Worm (Caenorhabditis elegans) whole organism, L3 larva: ENCODE results near the gene F17A2.13.
"Not testable (repeated sequence)": the region's sequence is repeated elsewhere in the genome, so short reads cannot be mapped to it uniquely, and the experiment has no call there.

Experiments used
- R02D3.7 ChIP-seq: fragments of 150-350 bp; optimal IDR thresholded peaks from 2 replicates; lab custom pipeline; 2014; ENCODE audit warnings: missing biosample characterization, missing genetic modification characterization
- ZK546.5 ChIP-seq: sonication (generic microtip); optimal IDR thresholded peaks from 2 replicates; lab custom pipeline; 2017; ENCODE audit warnings: missing biosample characterization, missing genetic modification characterization
- aly-2 ChIP-seq: fragments of 150-350 bp; optimal IDR thresholded peaks from 2 replicates; lab custom pipeline; 2014; ENCODE audit warnings: missing biosample characterization, missing genetic modification characterization
- ceh-28 ChIP-seq: fragments of 150-350 bp; optimal IDR thresholded peaks from 2 replicates; lab custom pipeline; 2014; ENCODE audit warnings: missing biosample characterization, missing genetic modification reagents, missing genetic modification characterization
- ceh-82 ChIP-seq: fragments of 150-350 bp; optimal IDR thresholded peaks from 2 replicates; lab custom pipeline; 2014; ENCODE audit warnings: missing biosample characterization, missing genetic modification characterization
- daf-12 ChIP-seq: fragments of 150-350 bp; optimal IDR thresholded peaks from 2 replicates; lab custom pipeline; 2014; ENCODE audit warnings: missing biosample characterization, missing genetic modification reagents, missing genetic modification characterization
- egl-27 ChIP-seq: sonication (generic microtip); optimal IDR thresholded peaks from 4 replicates; lab custom pipeline; 2017; ENCODE audit warnings: missing biosample characterization, missing genetic modification reagents, missing genetic modification characterization
- elt-1 ChIP-seq: fragments of 150-350 bp; optimal IDR thresholded peaks from 2 replicates; lab custom pipeline; 2014; ENCODE audit warnings: missing biosample characterization, missing genetic modification characterization
- elt-2 ChIP-seq: sonication (generic microtip); optimal IDR thresholded peaks from 2 replicates; lab custom pipeline; 2016; ENCODE audit warnings: missing genetic modification reagents, mild to moderate bottlenecking, missing genetic modification characterization, missing compliant biosample characterization
- eor-1 ChIP-seq, 2 experiments: fragments of 150-350 bp; optimal IDR thresholded peaks; 2 replicates each; lab custom pipeline; 2014 to 2018; ENCODE audit warnings: missing biosample characterization in 2 of 2, missing genetic modification characterization in 2 of 2
- fkh-10 ChIP-seq: sonication (generic microtip); optimal IDR thresholded peaks from 2 replicates; lab custom pipeline; 2017; ENCODE audit warnings: missing biosample characterization, missing genetic modification reagents, missing genetic modification characterization
- fkh-2 ChIP-seq: fragments of 150-350 bp; optimal IDR thresholded peaks from 2 replicates; lab custom pipeline; 2014; ENCODE audit warnings: missing biosample characterization, missing genetic modification reagents, missing genetic modification characterization
- fos-1 ChIP-seq: fragments of 150-350 bp; optimal IDR thresholded peaks from 2 replicates; lab custom pipeline; 2014; ENCODE audit warnings: missing biosample characterization, missing genetic modification characterization
- hmg-11 ChIP-seq: sonication (generic microtip); optimal IDR thresholded peaks from 2 replicates; lab custom pipeline; 2016; ENCODE audit warnings: missing genetic modification characterization, missing compliant biosample characterization
- jun-1 ChIP-seq: fragments of 150-350 bp; optimal IDR thresholded peaks from 2 replicates; lab custom pipeline; 2014; ENCODE audit warnings: missing biosample characterization, missing genetic modification reagents, missing genetic modification characterization
- lin-15B ChIP-seq: fragments of 150-350 bp; optimal IDR thresholded peaks from 2 replicates; lab custom pipeline; 2014; ENCODE audit warnings: missing biosample characterization, missing genetic modification characterization
- lsy-12 ChIP-seq: sonication (generic microtip); optimal IDR thresholded peaks from 2 replicates; lab custom pipeline; 2016; ENCODE audit warnings: mild to moderate bottlenecking, missing genetic modification characterization, missing compliant biosample characterization
- mdl-1 ChIP-seq: fragments of 150-350 bp; optimal IDR thresholded peaks from 2 replicates; lab custom pipeline; 2014; ENCODE audit warnings: missing biosample characterization, missing genetic modification characterization
- nfya-1 ChIP-seq: sonication (generic microtip); optimal IDR thresholded peaks from 2 replicates; lab custom pipeline; 2017; ENCODE audit warnings: missing genetic modification characterization, mild to moderate bottlenecking, missing compliant biosample characterization, antibody characterized with exemption, moderate library complexity; ENCODE audit not compliant: insufficient read depth
- nhr-11 ChIP-seq: fragments of 150-350 bp; optimal IDR thresholded peaks from 2 replicates; lab custom pipeline; 2014; ENCODE audit warnings: missing biosample characterization, missing genetic modification characterization
- nhr-23 ChIP-seq: fragments of 150-350 bp; optimal IDR thresholded peaks from 2 replicates; lab custom pipeline; 2014; ENCODE audit warnings: missing biosample characterization, missing genetic modification reagents, missing genetic modification characterization
- nhr-25 ChIP-seq: sonication (generic microtip); optimal IDR thresholded peaks from 2 replicates; lab custom pipeline; 2017; ENCODE audit warnings: missing biosample characterization, missing genetic modification characterization
- nhr-28 ChIP-seq: fragments of 150-350 bp; optimal IDR thresholded peaks from 2 replicates; lab custom pipeline; 2014; ENCODE audit warnings: missing biosample characterization, missing genetic modification characterization
- nhr-43 ChIP-seq: sonication (generic microtip); optimal IDR thresholded peaks from 2 replicates; lab custom pipeline; 2016; ENCODE audit warnings: mild to moderate bottlenecking, missing genetic modification characterization, missing compliant biosample characterization; ENCODE audit not compliant: poor library complexity, severe bottlenecking
- nhr-67 ChIP-seq: fragments of 150-350 bp; optimal IDR thresholded peaks from 2 replicates; lab custom pipeline; 2014; ENCODE audit warnings: missing biosample characterization, missing genetic modification characterization
- nhr-76 ChIP-seq: fragments of 150-350 bp; sonication (generic microtip); optimal IDR thresholded peaks from 5 replicates; lab custom pipeline; 2014; ENCODE audit warnings: missing biosample characterization, missing genetic modification characterization
- nhr-77 ChIP-seq: fragments of 150-350 bp; optimal IDR thresholded peaks from 2 replicates; lab custom pipeline; 2014; ENCODE audit warnings: missing biosample characterization, missing genetic modification characterization
- pha-4 ChIP-seq: fragments of 150-350 bp; optimal IDR thresholded peaks from 2 replicates; lab custom pipeline; 2014; ENCODE audit warnings: missing biosample characterization, missing genetic modification reagents, missing genetic modification characterization
- pqm-1 ChIP-seq: fragments of 150-350 bp; optimal IDR thresholded peaks from 2 replicates; lab custom pipeline; 2017; ENCODE audit warnings: missing biosample characterization, missing genetic modification characterization, inconsistent platforms
- sea-2 ChIP-seq: fragments of 150-350 bp; sonication (generic microtip); optimal IDR thresholded peaks from 4 replicates; lab custom pipeline; 2014; ENCODE audit warnings: missing biosample characterization, missing genetic modification reagents, missing genetic modification characterization
- skn-1 ChIP-seq: fragments of 150-350 bp; optimal IDR thresholded peaks from 2 replicates; lab custom pipeline; 2014; ENCODE audit warnings: missing biosample characterization, missing genetic modification characterization
- snpc-4 ChIP-seq: fragments of 150-350 bp; optimal IDR thresholded peaks from 2 replicates; lab custom pipeline; 2014; ENCODE audit warnings: missing biosample characterization, missing genetic modification characterization
- unc-62 ChIP-seq: fragments of 150-350 bp; sonication (generic microtip); optimal IDR thresholded peaks from 4 replicates; lab custom pipeline; 2014; ENCODE audit warnings: missing biosample characterization, missing genetic modification reagents, missing genetic modification characterization
- zag-1 ChIP-seq: fragments of 150-350 bp; optimal IDR thresholded peaks from 2 replicates; lab custom pipeline; 2014; ENCODE audit warnings: missing biosample characterization, missing genetic modification characterization
- ztf-11 ChIP-seq: fragments of 150-350 bp; optimal IDR thresholded peaks from 2 replicates; lab custom pipeline; 2014; ENCODE audit warnings: missing biosample characterization, missing genetic modification characterization

The F17A2.13 gene

DNA sequence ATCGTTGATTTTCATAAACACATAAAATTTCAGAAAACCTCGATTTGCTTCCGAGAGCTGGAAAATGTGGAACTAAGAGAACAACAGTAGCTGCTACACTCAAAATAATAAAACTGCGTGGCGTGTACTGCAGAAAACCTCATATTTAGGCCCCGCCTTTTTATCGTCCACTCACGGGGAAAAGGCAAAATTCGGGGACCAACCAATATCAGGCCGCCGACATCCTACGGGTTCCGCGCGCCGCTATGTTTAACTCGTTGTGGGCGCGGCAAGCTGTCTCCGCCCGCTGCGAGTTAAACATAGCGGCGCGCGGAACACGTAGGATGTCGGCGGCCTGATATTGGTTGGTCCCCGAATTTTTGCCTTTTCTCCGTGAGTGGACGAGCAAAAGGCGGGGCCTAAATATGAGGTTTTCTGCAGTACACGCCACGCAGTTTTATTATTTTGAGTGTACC lies 13.4 kb upstream of the F17A2.13 start, which contains the start of gene F17A2.16:
TSS of gene F17A2.16 (plus strand) at position 405 of the 455 bp plus-strand sequence.
- TF ChIP-seq R02D3.7 (tag; lab: Kevin White, UChicago); unc-62 (GFP tag; lab: Kevin White, UChicago); zag-1: not testable (repeated sequence)

DNA sequence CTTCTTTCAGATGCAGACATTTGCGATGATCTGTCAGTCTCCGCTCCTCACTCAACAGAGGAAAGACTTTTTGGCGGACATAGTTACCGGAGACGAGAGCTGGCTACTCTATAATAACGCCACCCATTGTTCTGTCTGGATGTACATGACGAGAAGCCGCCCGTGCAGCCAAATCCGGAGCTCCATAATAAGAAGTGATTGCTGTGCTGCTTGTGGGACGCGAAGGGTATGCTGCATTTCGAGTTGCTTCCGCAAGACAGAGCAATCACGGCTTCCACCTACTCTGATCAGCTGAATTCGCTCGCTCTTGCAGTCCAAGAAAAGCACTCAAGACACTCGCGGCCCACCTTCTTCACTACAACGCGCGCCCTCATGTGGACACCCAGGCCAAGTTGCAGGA lies 7.7 kb upstream of the F17A2.13 start:
- no peak for TF ChIP-seq zag-1
- no peak for TF ChIP-seq lin-15B (tag; lab: Kevin White, UChicago)
- no peak for TF ChIP-seq snpc-4 (tag; lab: Kevin White, UChicago)
- no peak for TF ChIP-seq nhr-67 (tag; lab: Kevin White, UChicago)
- TF ChIP-seq pha-4 (tag; lab: Kevin White, UChicago): no peak
- TF ChIP-seq mdl-1 (tag; lab: Kevin White, UChicago): no peak
- TF ChIP-seq nfya-1 (tag; lab: Kevin White, UChicago): no peak
- no peak for TF ChIP-seq ZK546.5 (tag; lab: Kevin White, UChicago)
- no peak for TF ChIP-seq sea-2 (GFP tag; lab: Kevin White, UChicago)
- no peak for TF ChIP-seq nhr-43 (tag; lab: Kevin White, UChicago)
- no peak for TF ChIP-seq nhr-76 (tag; lab: Kevin White, UChicago)
- TF ChIP-seq fkh-10 (GFP tag; lab: Kevin White, UChicago): no peak
- TF ChIP-seq, all 47 proteins: peak for 0

DNA sequence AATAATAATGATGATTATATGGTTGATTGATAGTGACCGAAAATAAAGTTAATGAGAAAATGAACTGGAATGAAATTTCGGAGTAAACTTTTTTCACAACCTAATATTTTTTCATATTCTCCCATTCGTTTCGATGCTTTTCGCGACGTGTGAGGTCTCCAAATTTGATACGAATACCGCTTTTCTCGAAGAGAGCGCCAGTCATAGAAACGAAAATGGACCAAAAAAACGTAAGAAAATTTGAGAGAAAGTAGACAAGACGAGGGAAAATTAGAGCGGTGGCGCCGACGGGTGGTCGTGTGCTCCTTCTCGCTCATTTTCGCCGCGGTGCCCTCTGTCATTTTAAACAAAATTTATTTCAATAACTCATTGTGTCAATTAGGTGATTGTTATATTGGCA lies 7.1 kb upstream of the F17A2.13 start:
- TF ChIP-seq nhr-67 (tag; lab: Kevin White, UChicago): no peak
- TF ChIP-seq pqm-1: no peak
- no peak for TF ChIP-seq R02D3.7 (tag; lab: Kevin White, UChicago)
- no peak for TF ChIP-seq mdl-1 (tag; lab: Kevin White, UChicago)
- TF ChIP-seq eor-1 (tag; optimal IDR thresholded peaks at IDR 0.05; lab: Kevin White, UChicago): no peak
- no peak for TF ChIP-seq nhr-77 (tag; lab: Kevin White, UChicago)
- TF ChIP-seq ceh-82 (tag; lab: Kevin White, UChicago): no peak
- TF ChIP-seq ceh-28 (tag; lab: Kevin White, UChicago): no peak
- no peak for TF ChIP-seq fos-1
- TF ChIP-seq lsy-12 (tag; lab: Kevin White, UChicago): no peak
- TF ChIP-seq elt-1: no peak
- TF ChIP-seq fkh-2: no peak
- TF ChIP-seq egl-27: no peak
- TF ChIP-seq nhr-28 (tag; lab: Kevin White, UChicago): no peak
- no peak for TF ChIP-seq nhr-23 (tag; lab: Kevin White, UChicago)
- no peak for TF ChIP-seq daf-12 (tag; lab: Kevin White, UChicago)
- TF ChIP-seq jun-1: no peak
- no peak for TF ChIP-seq ztf-11 (tag; lab: Kevin White, UChicago)
- TF ChIP-seq skn-1 (tag; lab: Kevin White, UChicago): no peak
- TF ChIP-seq, all 47 proteins: peak for 0

DNA sequence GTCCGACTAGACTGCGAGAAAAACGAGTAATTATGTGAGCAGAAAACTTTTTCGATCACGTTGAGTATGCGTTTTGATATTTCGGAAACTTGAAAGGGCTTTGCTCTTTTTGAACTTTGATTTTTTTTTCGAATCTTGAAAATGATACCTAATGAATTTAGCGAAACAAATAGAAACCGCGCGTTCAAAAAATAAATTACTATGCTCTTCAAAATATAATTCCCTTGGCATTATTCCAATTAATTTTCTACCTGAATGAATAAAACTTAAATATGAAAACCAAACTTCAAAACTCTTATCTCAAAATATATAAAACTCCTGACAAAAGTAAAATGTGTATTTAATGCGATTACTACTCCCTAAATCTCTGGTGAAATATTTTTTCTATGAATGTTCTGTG lies 6.2 kb upstream of the F17A2.13 start, which contains the start of gene xtr-2:
TSS of gene xtr-2 (plus strand) at position 301 of the 400 bp plus-strand sequence.
- TF ChIP-seq nhr-11 (tag; lab: Kevin White, UChicago) (no peak), nhr-23 (tag; lab: Kevin White, UChicago) (no peak), elt-1 (no peak), nhr-25 (tag; lab: Kevin White, UChicago) (no peak), sea-2 (GFP tag; lab: Kevin White, UChicago) (no peak), fos-1 (no peak), ceh-28 (tag; lab: Kevin White, UChicago) (no peak), pha-4 (tag; lab: Kevin White, UChicago) (no peak), aly-2 (tag; lab: Kevin White, UChicago) (no peak), hmg-11 (tag; lab: Kevin White, UChicago) (no peak), lsy-12 (tag; lab: Kevin White, UChicago) (no peak), jun-1 (no peak), elt-2 (tag; lab: Kevin White, UChicago) (no peak)
